Fruit fly (Drosophila melanogaster): Measurements from ENCODE around the gene CG10352.

Gene CG10352

dm6 chrX:11920959-11921358 lies 44.0 kb upstream of the CG10352 start (continued):
- TF ChIP-seq Dref (GFP tag; IDR thresholded peaks at IDR 0.05): no peak
- peak; percentile 82 for TF ChIP-seq kah (GFP tag; optimal IDR thresholded peaks at IDR 0.05)
- TF ChIP-seq Elba2 (GFP tag; optimal IDR thresholded peaks at IDR 0.05): no peak
- TF ChIP-seq Dip2 (GFP tag; IDR thresholded peaks at IDR 0.05): 0 out of 2 replicates have a peak, but pooled peaks have one; percentile 19
- no peak for TF ChIP-seq Dfd (GFP tag; optimal IDR thresholded peaks at IDR 0.05)
- peak; percentile 62; the same call in 1 of the 3 replicates for TF ChIP-seq C15 (GFP tag; IDR thresholded peaks at IDR 0.05)
- TF ChIP-seq Kr (GFP tag; optimal IDR thresholded peaks at IDR 0.05): no peak
- TF ChIP-seq crp (GFP tag; optimal IDR thresholded peaks at IDR 0.05): peak in 1 of 2 experiments; percentile 45
- TF ChIP-seq CG6765 (GFP tag; optimal IDR thresholded peaks at IDR 0.05): peak; percentile 79
- peak; percentile 58 for TF ChIP-seq Jarid2 (GFP tag; optimal IDR thresholded peaks at IDR 0.05)
- peak; percentile 79 for TF ChIP-seq B-H1 (GFP tag; IDR thresholded peaks at IDR 0.05)
- peak; percentile 81 for TF ChIP-seq dmrt11E (tag; optimal IDR thresholded peaks at IDR 0.05)
- TF ChIP-seq wdn (GFP tag; IDR thresholded peaks at IDR 0.05): peak; percentile 75
- TF ChIP-seq inv (GFP tag; IDR thresholded peaks at IDR 0.05; ENCODE audit: partially characterized antibody): no peak
- peak; percentile 83 for TF ChIP-seq CG4328 (GFP tag; optimal IDR thresholded peaks at IDR 0.05)
- peak; percentile 82 for TF ChIP-seq CG17328 (GFP tag; IDR thresholded peaks at IDR 0.05)
- peak; percentile 73 for TF ChIP-seq H2.0 (GFP tag; IDR thresholded peaks at IDR 0.05)
- TF ChIP-seq chinmo (GFP tag; IDR thresholded peaks at IDR 0.05; ENCODE audit: partially characterized antibody): no peak
- TF ChIP-seq ham (GFP tag; IDR thresholded peaks at IDR 0.05): no peak
- peak; percentile 77 for TF ChIP-seq CG6683 (GFP tag; optimal IDR thresholded peaks at IDR 0.05)
- peak; percentile 29 for TF ChIP-seq CG33213 (GFP tag; optimal IDR thresholded peaks at IDR 0.05)
- TF ChIP-seq twi (tag; optimal IDR thresholded peaks at IDR 0.05): peak; percentile 82
- peak; percentile 82 for TF ChIP-seq odd (GFP tag; optimal IDR thresholded peaks at IDR 0.05)
- no peak for TF ChIP-seq CG7963 (GFP tag; IDR thresholded peaks at IDR 0.05; ENCODE audit: partially characterized antibody)
- TF ChIP-seq shn (GFP tag; optimal IDR thresholded peaks at IDR 0.05): peak; percentile 63
- peak; percentile 43 to 94 for TF ChIP-seq Hr51 (GFP tag; optimal IDR thresholded peaks at IDR 0.05)
- peak; percentile 80 for TF ChIP-seq CG11247 (GFP tag; IDR thresholded peaks at IDR 0.05)
- TF ChIP-seq vnd (GFP tag; IDR thresholded peaks at IDR 0.05; ENCODE audit: partially characterized antibody): no peak
- TF ChIP-seq run (tag; optimal IDR thresholded peaks at IDR 0.05): peak; percentile 88
- peak; percentile 58 for TF ChIP-seq zfh2 (GFP tag; optimal IDR thresholded peaks at IDR 0.05)
- peak; percentile 5 for TF ChIP-seq MESR4 (GFP tag; optimal IDR thresholded peaks at IDR 0.05)
- 0 out of 2 replicates have a peak, but pooled peaks have one; percentile 22 for TF ChIP-seq Lim3 (GFP tag; IDR thresholded peaks at IDR 0.05)
- TF ChIP-seq CG18619 (GFP tag; optimal IDR thresholded peaks at IDR 0.05): peak; percentile 84
- TF ChIP-seq cg (GFP tag; optimal IDR thresholded peaks at IDR 0.05): no peak
- TF ChIP-seq Neu2 (GFP tag; optimal IDR thresholded peaks at IDR 0.05; ENCODE audit: borderline replicate concordance): no peak
- TF ChIP-seq fru (optimal IDR thresholded peaks at IDR 0.05): no peak
- peak; percentile 85 to 87 for TF ChIP-seq dpn (GFP tag; optimal IDR thresholded peaks at IDR 0.05)
- peak; percentile 79 for TF ChIP-seq Nf-YB (GFP tag; optimal IDR thresholded peaks at IDR 0.05)
- peak; percentile 58 for TF ChIP-seq dm (GFP tag; optimal IDR thresholded peaks at IDR 0.05)
- TF ChIP-seq CG15479 (GFP tag; optimal IDR thresholded peaks at IDR 0.05): no peak
- peak; percentile 87 for TF ChIP-seq Hmr (GFP tag; optimal IDR thresholded peaks at IDR 0.05)
- TF ChIP-seq fd102C (GFP tag; optimal IDR thresholded peaks at IDR 0.05): peak; percentile 2
- peak; percentile 77 for TF ChIP-seq Taf1 (GFP tag; IDR thresholded peaks at IDR 0.05)
- peak; percentile 81 for TF ChIP-seq klu (GFP tag; IDR thresholded peaks at IDR 0.05)
- peak; percentile 52 for TF ChIP-seq disco-r (GFP tag; optimal IDR thresholded peaks at IDR 0.05)
- peak; percentile 82 for TF ChIP-seq trh (GFP tag; optimal IDR thresholded peaks at IDR 0.05)
- TF ChIP-seq Hey (tag; optimal IDR thresholded peaks at IDR 0.05): peak; percentile 34
- peak; percentile 44 for TF ChIP-seq YL-1 (GFP tag; optimal IDR thresholded peaks at IDR 0.05)
- TF ChIP-seq hth (optimal IDR thresholded peaks at IDR 0.05): no peak
- peak; percentile 93 for TF ChIP-seq CG17829 (tag; optimal IDR thresholded peaks at IDR 0.05)
- TF ChIP-seq Antp (GFP tag; optimal IDR thresholded peaks at IDR 0.05): peak; percentile 53

All from whole organism, embryonic.